Worm (Caenorhabditis elegans) whole organism, young adult: ENCODE data around the gene fkh-9.

Source experiments
- B0261.1 ChIP-seq: sonication (generic microtip); optimal IDR thresholded peaks from 2 replicates; lab custom pipeline; 2016; ENCODE audit warnings: mild to moderate bottlenecking, missing genetic modification characterization, moderate library complexity, missing compliant biosample characterization
- F23B12.7 ChIP-seq: sonication (generic microtip); optimal IDR thresholded peaks from 2 replicates; lab custom pipeline; 2017; ENCODE audit warnings: missing genetic modification characterization, mild to moderate bottlenecking, missing compliant biosample characterization, antibody characterized with exemption, moderate library complexity; ENCODE audit not compliant: insufficient read depth
- F57A8.1 ChIP-seq: fragments of 200-800 bp; sonication (Bioruptor generic); optimal IDR thresholded peaks from 2 replicates; lab custom pipeline; 2018; ENCODE audit warnings: mild to moderate bottlenecking, missing genetic modification characterization, moderate library complexity, missing compliant biosample characterization
- Y53G8AR.9 ChIP-seq: fragments of 200-800 bp; sonication (Bioruptor generic); conservative IDR thresholded peaks from 2 replicates; pipeline ENCODE4 v1.3.6; 2022; ENCODE audit warnings: missing genetic modification reagents, missing genetic modification characterization, missing compliant biosample characterization
- Y67H2A.10 ChIP-seq: fragments of 200-800 bp; sonication (Bioruptor generic); conservative IDR thresholded peaks from 2 replicates; pipeline ENCODE4 v1.3.6; 2022; ENCODE audit warnings: missing genetic modification reagents, missing genetic modification characterization, missing compliant biosample characterization
- Y95B8A.8 ChIP-seq: fragments of 200-800 bp; sonication (Bioruptor generic); IDR thresholded peaks from 2 replicates; pipeline ENCODE4 v1.3.6; 2022; ENCODE audit warnings: missing genetic modification reagents, missing genetic modification characterization, missing compliant biosample characterization
- akir-1 ChIP-seq: fragments of 200-800 bp; sonication (Bioruptor generic); optimal IDR thresholded peaks from 2 replicates; lab custom pipeline; 2018; ENCODE audit warnings: mild to moderate bottlenecking, missing genetic modification characterization, moderate library complexity, missing compliant biosample characterization
- attf-3 ChIP-seq: fragments of 200-800 bp; sonication (Bioruptor generic); conservative IDR thresholded peaks from 2 replicates; pipeline ENCODE4 v1.3.6; 2022; ENCODE audit warnings: missing genetic modification reagents, missing genetic modification characterization, missing compliant biosample characterization
- cebp-2 ChIP-seq: fragments of 200-800 bp; sonication (Bioruptor generic); IDR thresholded peaks from 2 replicates; pipeline ENCODE4 v1.3.6; 2022; ENCODE audit warnings: missing genetic modification characterization, missing compliant biosample characterization
- ceh-100 ChIP-seq: fragments of 200-800 bp; sonication (Bioruptor generic); IDR thresholded peaks from 2 replicates; pipeline ENCODE4 v1.3.6; 2022; ENCODE audit warnings: missing genetic modification reagents, missing genetic modification characterization, missing compliant biosample characterization
- ceh-27 ChIP-seq: fragments of 200-800 bp; sonication (Bioruptor generic); optimal IDR thresholded peaks from 2 replicates; lab custom pipeline; 2018; ENCODE audit warnings: mild to moderate bottlenecking, missing genetic modification characterization, moderate library complexity, missing compliant biosample characterization
- ceh-40 ChIP-seq: fragments of 200-800 bp; sonication (Bioruptor generic); IDR thresholded peaks from 2 replicates; pipeline ENCODE4 v1.3.6; 2022; ENCODE audit warnings: missing genetic modification characterization, missing compliant biosample characterization
- ets-4 ChIP-seq: fragments of 200-800 bp; sonication (Bioruptor generic); optimal IDR thresholded peaks from 2 replicates; lab custom pipeline; 2018; ENCODE audit warnings: mild to moderate bottlenecking, missing genetic modification characterization, missing compliant biosample characterization
- hmg-1.2 ChIP-seq: fragments of 200-800 bp; sonication (Bioruptor generic); IDR thresholded peaks from 2 replicates; pipeline ENCODE4 v1.3.6; 2022; ENCODE audit warnings: missing genetic modification reagents, missing genetic modification characterization, missing compliant biosample characterization
- hmg-20 ChIP-seq: fragments of 200-800 bp; sonication (Bioruptor generic); IDR thresholded peaks from 2 replicates; pipeline ENCODE4 v1.3.6; 2022; ENCODE audit warnings: missing genetic modification reagents, missing genetic modification characterization, missing compliant biosample characterization
- lin-26 ChIP-seq: fragments of 200-800 bp; sonication (Bioruptor generic); IDR thresholded peaks from 2 replicates; pipeline ENCODE4 v1.3.6; 2022; ENCODE audit warnings: missing genetic modification reagents, missing genetic modification characterization, missing compliant biosample characterization
- lin-54 ChIP-seq: fragments of 200-800 bp; sonication (Bioruptor generic); optimal IDR thresholded peaks from 2 replicates; lab custom pipeline; 2018; ENCODE audit warnings: mild to moderate bottlenecking, missing genetic modification characterization, missing compliant biosample characterization
- lsl-1 ChIP-seq: fragments of 200-800 bp; sonication (Bioruptor generic); optimal IDR thresholded peaks from 2 replicates; lab custom pipeline; 2018; ENCODE audit warnings: mild to moderate bottlenecking, missing genetic modification characterization, moderate library complexity, missing compliant biosample characterization
- lsy-27 ChIP-seq: sonication (generic microtip); optimal IDR thresholded peaks from 2 replicates; lab custom pipeline; 2017; ENCODE audit warnings: missing genetic modification characterization, mild to moderate bottlenecking, missing compliant biosample characterization, antibody characterized with exemption, missing genotype, borderline replicate concordance; ENCODE audit not compliant: insufficient read depth
- madf-3 ChIP-seq: fragments of 200-800 bp; sonication (Bioruptor generic); IDR thresholded peaks from 2 replicates; pipeline ENCODE4 v1.3.6; 2022; ENCODE audit warnings: missing genetic modification reagents, missing genetic modification characterization, missing compliant biosample characterization
- mel-28 ChIP-seq: sonication (generic microtip); optimal IDR thresholded peaks from 2 replicates; lab custom pipeline; 2016; ENCODE audit warnings: borderline replicate concordance, mild to moderate bottlenecking, missing genetic modification characterization, missing compliant biosample characterization
- mes-4 ChIP-seq: sonication (generic microtip); optimal IDR thresholded peaks from 2 replicates; lab custom pipeline; 2016; ENCODE audit warnings: missing genotype, missing genetic modification characterization, missing compliant biosample characterization
- nfya-2 ChIP-seq: fragments of 200-800 bp; sonication (Bioruptor generic); IDR thresholded peaks from 2 replicates; pipeline ENCODE4 v1.3.6; 2022; ENCODE audit warnings: missing genetic modification reagents, missing genetic modification characterization, missing compliant biosample characterization
- nhr-179 ChIP-seq: sonication (generic microtip); optimal IDR thresholded peaks from 2 replicates; lab custom pipeline; 2016; ENCODE audit warnings: mild to moderate bottlenecking, missing genetic modification characterization, missing compliant biosample characterization
- nhr-90 ChIP-seq: sonication (generic microtip); optimal IDR thresholded peaks from 2 replicates; lab custom pipeline; 2016; ENCODE audit warnings: missing genotype, mild to moderate bottlenecking, missing genetic modification characterization, missing compliant biosample characterization
- pha-4 ChIP-seq: fragments of 150-350 bp; sonication (generic microtip); optimal IDR thresholded peaks from 2 replicates; lab custom pipeline; 2014; ENCODE audit warnings: missing biosample characterization, missing genetic modification reagents, missing genetic modification characterization
- repo-1 ChIP-seq: sonication (generic microtip); optimal IDR thresholded peaks from 2 replicates; lab custom pipeline; 2017; ENCODE audit warnings: mild to moderate bottlenecking, missing genetic modification characterization, missing compliant biosample characterization
- snpc-1.3 ChIP-seq: sonication (generic microtip); optimal IDR thresholded peaks from 2 replicates; lab custom pipeline; 2017; ENCODE audit warnings: missing genetic modification characterization, mild to moderate bottlenecking, missing compliant biosample characterization, antibody characterized with exemption, moderate library complexity, missing genotype, missing genetic modification reagents; ENCODE audit not compliant: insufficient read depth
- snpc-3.4 ChIP-seq: sonication (generic microtip); optimal IDR thresholded peaks from 2 replicates; lab custom pipeline; 2017; ENCODE audit warnings: missing genetic modification characterization, mild to moderate bottlenecking, missing compliant biosample characterization, antibody characterized with exemption, moderate library complexity, missing genotype, missing genetic modification reagents
- snpc-4 ChIP-seq, 5 experiments: fragments of 150-350 bp in 1 of 5; sonication (generic microtip) in 4 of 5; optimal IDR thresholded peaks; 2 replicates each; lab custom pipeline; 2014 to 2018; ENCODE audit warnings: missing genetic modification characterization in 5 of 5, missing biosample characterization in 3 of 5, antibody characterized with exemption in 2 of 5, mild to moderate bottlenecking in 2 of 5, missing compliant biosample characterization in 2 of 5, missing genotype in 2 of 5, moderate library complexity in 2 of 5, missing genetic modification reagents in 1 of 5
- unc-130 ChIP-seq: sonication (generic microtip); optimal IDR thresholded peaks from 2 replicates; lab custom pipeline; 2016; ENCODE audit warnings: missing genetic modification reagents, missing genetic modification characterization, missing compliant biosample characterization
- zfh-2 ChIP-seq: fragments of 200-800 bp; sonication (Bioruptor generic); conservative IDR thresholded peaks from 2 replicates; pipeline ENCODE4 v1.3.6; 2022; ENCODE audit warnings: missing genetic modification reagents, missing genetic modification characterization, missing compliant biosample characterization
- zim-3 ChIP-seq: sonication (generic microtip); optimal IDR thresholded peaks from 2 replicates; lab custom pipeline; 2017; ENCODE audit warnings: mild to moderate bottlenecking, missing genetic modification characterization, moderate library complexity, missing compliant biosample characterization
- ztf-18 ChIP-seq: sonication (generic microtip); optimal IDR thresholded peaks from 2 replicates; lab custom pipeline; 2016; ENCODE audit warnings: missing genotype, mild to moderate bottlenecking, missing genetic modification characterization, missing compliant biosample characterization
- ztf-22 ChIP-seq: fragments of 200-800 bp; sonication (Bioruptor generic); optimal IDR thresholded peaks from 2 replicates; lab custom pipeline; 2018; ENCODE audit warnings: mild to moderate bottlenecking, missing genetic modification characterization, moderate library complexity, missing compliant biosample characterization

Gene fkh-9

ce11 chrX:3826863-3827262 lies at the start of gene fkh-9:
fkh-9 (minus strand) TSS chrX:3826963.
- no peak for TF ChIP-seq ceh-40 (GFP tag; lab: Robert Waterston, UW)
- no peak for TF ChIP-seq ets-4 (GFP tag; lab: Kevin White, UChicago)
- no peak for TF ChIP-seq lin-26
- TF ChIP-seq Y67H2A.10 (GFP tag; lab: Robert Waterston, UW), result no peak
- TF ChIP-seq mes-4, result no peak
- TF ChIP-seq Y95B8A.8, result no peak
- TF ChIP-seq pha-4 (tag; lab: Kevin White, UChicago), result no peak
- no peak for TF ChIP-seq F57A8.1
- no peak for TF ChIP-seq ceh-27
- no peak for TF ChIP-seq nfya-2 (GFP tag; lab: Robert Waterston, UW)
- TF ChIP-seq hmg-1.2, result no peak
- TF ChIP-seq madf-3 (GFP tag; lab: Robert Waterston, UW), result no peak
- no peak for TF ChIP-seq lin-54 (GFP tag; lab: Kevin White, UChicago)
- TF ChIP-seq unc-130 (GFP tag; lab: Kevin White, UChicago), result no peak
- TF ChIP-seq snpc-1.3 (tag; lab: Kevin White, UChicago), result no peak
- TF ChIP-seq ztf-22 (GFP tag; lab: Kevin White, UChicago), result no peak
- TF ChIP-seq snpc-3.4 (tag; lab: Kevin White, UChicago), result no peak

ce11 chrX:3875714-3876113 lies 49.0 kb upstream of the fkh-9 start:
- TF ChIP-seq snpc-4 (GFP tag; optimal IDR thresholded peaks at IDR 0.05; lab: Kevin White, UChicago) (no peak), snpc-4 (tag; optimal IDR thresholded peaks at IDR 0.05; lab: Kevin White, UChicago) (no peak), B0261.1 (tag; lab: Kevin White, UChicago) (no peak), zfh-2 (GFP tag; lab: Robert Waterston, UW) (no peak)
- TF ChIP-seq, all 124 proteins: peak for 0

ce11 chrX:3873445-3873844 lies 46.7 kb upstream of the fkh-9 start, which contains the start of gene lim-4:
lim-4 (minus strand) TSS chrX:3873545.
- TF ChIP-seq F57A8.1, result no peak
- TF ChIP-seq F23B12.7 (tag; lab: Kevin White, UChicago), result no peak
- no peak for TF ChIP-seq Y53G8AR.9 (GFP tag; lab: Robert Waterston, UW)
- TF ChIP-seq cebp-2, result no peak

- no peak for TF ChIP-seq attf-3
- no peak for TF ChIP-seq mel-28 (tag; lab: Kevin White, UChicago)
- no peak for TF ChIP-seq hmg-1.2
- TF ChIP-seq ceh-100 (GFP tag; lab: Robert Waterston, UW), result no peak
- TF ChIP-seq snpc-3.4 (tag; lab: Kevin White, UChicago), result no peak
- no peak for TF ChIP-seq nhr-90
- TF ChIP-seq hmg-20 (GFP tag; lab: Robert Waterston, UW), result no peak
- no peak for TF ChIP-seq ztf-18 (tag; lab: Kevin White, UChicago)
- no peak for TF ChIP-seq lsl-1
- TF ChIP-seq nhr-179 (tag; lab: Kevin White, UChicago), result no peak
- no peak for TF ChIP-seq zim-3 (tag; lab: Kevin White, UChicago)
- TF ChIP-seq akir-1 (GFP tag; lab: Kevin White, UChicago), result no peak
- TF ChIP-seq lsy-27 (tag; lab: Kevin White, UChicago), result no peak
- TF ChIP-seq lin-54 (GFP tag; lab: Kevin White, UChicago), result no peak
- no peak for TF ChIP-seq ceh-40 (GFP tag; lab: Robert Waterston, UW)
- TF ChIP-seq ets-4 (GFP tag; lab: Kevin White, UChicago), result no peak
- TF ChIP-seq repo-1, result no peak
- TF ChIP-seq, all 124 proteins: peak for 0
Observed at ce11 chrX:3871578-3872234, 44.9 kb upstream of the fkh-9 start.
